Worm (Caenorhabditis elegans) whole organism, L4 larva: Measurements from ENCODE around the gene F41G3.10.

ENCODE experiments used
- ZK546.5 ChIP-seq, 2 experiments: sonication (generic microtip); optimal IDR thresholded peaks; 2 replicates each; lab custom pipeline; 2017; ENCODE audit warnings: missing biosample characterization in 2 of 2, missing genetic modification characterization in 2 of 2
- attf-4 ChIP-seq: sonication (generic microtip); optimal IDR thresholded peaks from 3 replicates; lab custom pipeline; 2017; ENCODE audit warnings: missing biosample characterization, missing genetic modification characterization
- hlh-30 ChIP-seq: sonication (generic microtip); optimal IDR thresholded peaks from 2 replicates; lab custom pipeline; 2017; ENCODE audit warnings: antibody characterized with exemption, mild to moderate bottlenecking, missing genetic modification characterization, missing compliant biosample characterization; ENCODE audit not compliant: insufficient read depth
- nhr-11 ChIP-seq: fragments of 150-350 bp; optimal IDR thresholded peaks from 2 replicates; lab custom pipeline; 2014; ENCODE audit warnings: missing biosample characterization, missing genetic modification characterization
- nhr-237 ChIP-seq: sonication (generic microtip); optimal IDR thresholded peaks from 2 replicates; lab custom pipeline; 2017; ENCODE audit warnings: missing biosample characterization, missing genetic modification characterization
- nhr-28 ChIP-seq: fragments of 150-350 bp; optimal IDR thresholded peaks from 2 replicates; lab custom pipeline; 2014; ENCODE audit warnings: missing biosample characterization, missing genetic modification characterization
- nhr-48 ChIP-seq: sonication (generic microtip); optimal IDR thresholded peaks from 2 replicates; lab custom pipeline; 2016; ENCODE audit warnings: mild to moderate bottlenecking, missing genetic modification characterization, missing compliant biosample characterization
- nhr-77 ChIP-seq: fragments of 150-350 bp; optimal IDR thresholded peaks from 2 replicates; lab custom pipeline; 2014; ENCODE audit warnings: missing biosample characterization, missing genetic modification characterization
- skn-1 ChIP-seq: fragments of 150-350 bp; optimal IDR thresholded peaks from 2 replicates; lab custom pipeline; 2014; ENCODE audit warnings: missing biosample characterization, missing genetic modification characterization
- zfp-3 ChIP-seq: fragments of 200-800 bp; sonication (Bioruptor generic); conservative IDR thresholded peaks from 2 replicates; pipeline ENCODE4 v1.3.6; 2022; ENCODE audit warnings: missing genetic modification reagents, missing genetic modification characterization, missing compliant biosample characterization
- ztf-11 ChIP-seq: fragments of 150-350 bp; optimal IDR thresholded peaks from 2 replicates; lab custom pipeline; 2014; ENCODE audit warnings: missing biosample characterization, missing genetic modification characterization

ce11 chrII:6715853-6716252 is 33.5 kb downstream of the F41G3.10 start:
- no peak for TF ChIP-seq attf-4
- TF ChIP-seq nhr-28 = no peak
- TF ChIP-seq nhr-77 (tag; lab: Kevin White, UChicago) = no peak
- no peak for TF ChIP-seq skn-1
- no peak for TF ChIP-seq zfp-3 (GFP tag; lab: Robert Waterston, UW)
- no peak for TF ChIP-seq ztf-11
- no peak for TF ChIP-seq nhr-11 (tag; lab: Kevin White, UChicago)
- TF ChIP-seq nhr-48 (tag; lab: Kevin White, UChicago) = no peak
- TF ChIP-seq hlh-30 (tag; lab: Kevin White, UChicago) = no peak
- no peak for TF ChIP-seq nhr-237 (tag; lab: Kevin White, UChicago)
- no peak for TF ChIP-seq ZK546.5 (tag; optimal IDR thresholded peaks at IDR 0.05; lab: Kevin White, UChicago)
